Worm (Caenorhabditis elegans): Measurements from ENCODE around the gene F54B11.9.

ce11 chrX:13556066-13556465 lies 49.3 kb upstream of the F54B11.9 start, which contains the start of gene glb-20:
- TF ChIP-seq tbx-37 (GFP tag; conservative IDR thresholded peaks at IDR 0.05) = no peak
- TF ChIP-seq flt-1 (GFP tag; IDR thresholded peaks at IDR 0.05) = no peak
- no peak for TF ChIP-seq aly-1 (tag; optimal IDR thresholded peaks at IDR 0.05)
- no peak for TF ChIP-seq hmbx-1 (tag; optimal IDR thresholded peaks at IDR 0.05)
- TF ChIP-seq ets-7 (tag; optimal IDR thresholded peaks at IDR 0.05) = no peak
- no peak for TF ChIP-seq ama-1 (optimal IDR thresholded peaks at IDR 0.05)
- TF ChIP-seq ceh-36 (tag; optimal IDR thresholded peaks at IDR 0.05) = no peak
- TF ChIP-seq tbx-11 (GFP tag; IDR thresholded peaks at IDR 0.05) = no peak
